Worm (Caenorhabditis elegans) whole organism, midembryonic: Measurements from ENCODE around the gene R12G8.1.

Experiments
- T22C8.4 ChIP-seq: fragments of 200-800 bp; sonication (Bioruptor generic); IDR thresholded peaks from 2 replicates; pipeline ENCODE4 v1.3.6; 2022; ENCODE audit warnings: missing genetic modification characterization, missing compliant biosample characterization
- cog-1 ChIP-seq: sonication (generic microtip); optimal IDR thresholded peaks from 2 replicates; lab custom pipeline; 2016; ENCODE audit warnings: missing genetic modification characterization, missing compliant biosample characterization
- flt-1 ChIP-seq: fragments of 200-800 bp; sonication (Bioruptor generic); IDR thresholded peaks from 2 replicates; pipeline ENCODE4 v1.3.6; 2022; ENCODE audit warnings: missing genetic modification characterization, missing compliant biosample characterization
- klf-2 ChIP-seq: fragments of 200-800 bp; sonication (Bioruptor generic); conservative IDR thresholded peaks from 2 replicates; pipeline ENCODE4 v1.3.6; 2022; ENCODE audit warnings: missing genetic modification reagents, missing genetic modification characterization, missing compliant biosample characterization
- med-1 ChIP-seq: sonication (generic microtip); optimal IDR thresholded peaks from 2 replicates; lab custom pipeline; 2017; ENCODE audit warnings: missing genetic modification characterization, mild to moderate bottlenecking, missing compliant biosample characterization, antibody characterized with exemption, missing genetic modification reagents; ENCODE audit not compliant: insufficient read depth
- ref-1 ChIP-seq: fragments of 200-800 bp; sonication (Bioruptor generic); conservative IDR thresholded peaks from 2 replicates; pipeline ENCODE4 v1.3.6; 2022; ENCODE audit warnings: missing genetic modification reagents, missing genetic modification characterization, missing compliant biosample characterization
- tab-1 ChIP-seq: fragments of 200-800 bp; sonication (Bioruptor generic); IDR thresholded peaks from 2 replicates; pipeline ENCODE4 v1.3.6; 2022; ENCODE audit warnings: missing genetic modification characterization, missing compliant biosample characterization
- ztf-23 ChIP-seq: fragments of 200-800 bp; sonication (Bioruptor generic); IDR thresholded peaks from 2 replicates; pipeline ENCODE4 v1.3.6; 2022; ENCODE audit warnings: missing genetic modification reagents, missing genetic modification characterization, missing compliant biosample characterization
- ztf-29 ChIP-seq: fragments of 200-800 bp; sonication (Bioruptor generic); IDR thresholded peaks from 2 replicates; pipeline ENCODE4 v1.3.6; 2022; ENCODE audit warnings: missing genetic modification reagents, missing genetic modification characterization, missing compliant biosample characterization

- TF ChIP-seq klf-2 (GFP tag; lab: Robert Waterston, UW) = no peak
- TF ChIP-seq ztf-29 = no peak
- TF ChIP-seq flt-1 = no peak
- no peak for TF ChIP-seq T22C8.4 (GFP tag; lab: Robert Waterston, UW)
- no peak for TF ChIP-seq ref-1 (GFP tag; lab: Robert Waterston, UW)
- no peak for TF ChIP-seq ztf-23 (GFP tag; lab: Robert Waterston, UW)
- no peak for TF ChIP-seq tab-1 (GFP tag; lab: Robert Waterston, UW)
- TF ChIP-seq cog-1 (tag; lab: Kevin White, UChicago) = no peak
- TF ChIP-seq med-1 (GFP tag; lab: Kevin White, UChicago) = no peak
These were observed 28.1 kb upstream of the R12G8.1 start, which contains the start of gene ddo-1 for ce11 chrV:17777127-17777526.
